Fruit fly (Drosophila melanogaster): Measurements from ENCODE around the gene TBC1D23.

Gene TBC1D23

dm6 chr2L:1108029-1108688, 21.0 kb upstream of the TBC1D23 start, which contains the start of the genes PolrMT and CG14339 (continued):
- TF ChIP-seq ems (GFP tag; optimal IDR thresholded peaks at IDR 0.05): peak; percentile 46
- TF ChIP-seq CG10543 (GFP tag; optimal IDR thresholded peaks at IDR 0.05): peak; percentile 43
- peak; percentile 65 for TF ChIP-seq CG2120 (GFP tag; optimal IDR thresholded peaks at IDR 0.05)
- TF ChIP-seq Dad (GFP tag; optimal IDR thresholded peaks at IDR 0.05): peak; percentile 60
- TF ChIP-seq Mes4 (GFP tag; optimal IDR thresholded peaks at IDR 0.05): peak; percentile 49
- peak; percentile 20 for TF ChIP-seq jumu (GFP tag; optimal IDR thresholded peaks at IDR 0.05)
- no peak for TF ChIP-seq CG12744 (GFP tag; optimal IDR thresholded peaks at IDR 0.05)
- no peak for TF ChIP-seq pita (GFP tag; optimal IDR thresholded peaks at IDR 0.05)
- TF ChIP-seq caup (GFP tag; optimal IDR thresholded peaks at IDR 0.05; ENCODE audit: severe bottlenecking): peak; percentile 5
- peak; percentile 63 for TF ChIP-seq CoRest (tag; optimal IDR thresholded peaks at IDR 0.05)
- TF ChIP-seq CG4617 (GFP tag; optimal IDR thresholded peaks at IDR 0.05; ENCODE audit: borderline replicate concordance): peak; percentile 76
- TF ChIP-seq BEAF-32 (GFP tag; optimal IDR thresholded peaks at IDR 0.05): peak; percentile 41
- TF ChIP-seq CG12236 (GFP tag; optimal IDR thresholded peaks at IDR 0.05): peak; percentile 30
- TF ChIP-seq CG3995 (GFP tag; optimal IDR thresholded peaks at IDR 0.05): peak; percentile 45
- peak; percentile 82 for TF ChIP-seq CHES-1-like (GFP tag; optimal IDR thresholded peaks at IDR 0.05)
- peak; percentile 39 for TF ChIP-seq CG12155 (GFP tag; optimal IDR thresholded peaks at IDR 0.05)
- peak; percentile 33 for TF ChIP-seq eyg (GFP tag; optimal IDR thresholded peaks at IDR 0.05)
- TF ChIP-seq CG30403 (GFP tag; optimal IDR thresholded peaks at IDR 0.05): peak; percentile 58
- TF ChIP-seq exex (tag; optimal IDR thresholded peaks at IDR 0.05): peak; percentile 15
- peak; percentile 29 for TF ChIP-seq pho (GFP tag; optimal IDR thresholded peaks at IDR 0.05)
- peak; percentile 56; the same call in 1 of the 2 replicates for TF ChIP-seq CG42726 (GFP tag; IDR thresholded peaks at IDR 0.05; ENCODE audit: partially characterized antibody)
- peak; percentile 1 for TF ChIP-seq CG1792 (GFP tag; optimal IDR thresholded peaks at IDR 0.05)
- peak; percentile 19 for TF ChIP-seq CG18011 (GFP tag; optimal IDR thresholded peaks at IDR 0.05)
- TF ChIP-seq Hr3 (GFP tag; optimal IDR thresholded peaks at IDR 0.05): peak; percentile 35
- peak; percentile 49 for TF ChIP-seq Xbp1 (GFP tag; optimal IDR thresholded peaks at IDR 0.05)
- peak; percentile 39 for TF ChIP-seq fu2 (GFP tag; optimal IDR thresholded peaks at IDR 0.05)
- TF ChIP-seq CG12391 (tag; optimal IDR thresholded peaks at IDR 0.05): peak; percentile 46
- peak; percentile 89 for TF ChIP-seq Med (GFP tag)
- no peak for TF ChIP-seq ab (GFP tag; optimal IDR thresholded peaks at IDR 0.05)
- TF ChIP-seq klu (GFP tag; IDR thresholded peaks at IDR 0.05): no peak
- peak; percentile 64 for TF ChIP-seq slbo (GFP tag; IDR thresholded peaks at IDR 0.05)
- TF ChIP-seq disco-r (GFP tag; optimal IDR thresholded peaks at IDR 0.05): no peak
- TF ChIP-seq p53 (GFP tag; optimal IDR thresholded peaks at IDR 0.05): peak; percentile 17
- TF ChIP-seq Ets65A (GFP tag): peak; percentile 76
- TF ChIP-seq CG8089 (GFP tag; optimal IDR thresholded peaks at IDR 0.05): peak; percentile 21
- peak; percentile 15 for TF ChIP-seq CG1602 (GFP tag; optimal IDR thresholded peaks at IDR 0.05)
- TF ChIP-seq Elba2 (GFP tag; optimal IDR thresholded peaks at IDR 0.05): peak; percentile 95
- peak; percentile 12; the same call in 1 of the 3 replicates for TF ChIP-seq Opbp (GFP tag; IDR thresholded peaks at IDR 0.05; ENCODE audit: partially characterized antibody)
- no peak for TF ChIP-seq Hr51 (GFP tag; optimal IDR thresholded peaks at IDR 0.05)
- peak; percentile 19 to 42 for TF ChIP-seq chif (GFP tag; optimal IDR thresholded peaks at IDR 0.05)
- no peak for TF ChIP-seq al (GFP tag; IDR thresholded peaks at IDR 0.05)
- no peak; the same call in 2 of the 3 replicates for TF ChIP-seq CG34224 (GFP tag; IDR thresholded peaks at IDR 0.05; ENCODE audit: partially characterized antibody)
- no peak for TF ChIP-seq grau (tag; optimal IDR thresholded peaks at IDR 0.05)
- TF ChIP-seq CG7987 (GFP tag; optimal IDR thresholded peaks at IDR 0.05): peak; percentile 8
- no peak for TF ChIP-seq CG12299 (tag; optimal IDR thresholded peaks at IDR 0.05)
- TF ChIP-seq CG33557 (GFP tag; optimal IDR thresholded peaks at IDR 0.05): peak; percentile 4
- TF ChIP-seq NC2β (GFP tag; optimal IDR thresholded peaks at IDR 0.05): peak; percentile 65
- TF ChIP-seq tin (GFP tag; optimal IDR thresholded peaks at IDR 0.05): peak; percentile 54
- TF ChIP-seq CG5953 (GFP tag; IDR thresholded peaks at IDR 0.05): no peak

Data from whole organism, embryonic.